Fruit fly (Drosophila melanogaster) whole organism, embryonic: Measurements from ENCODE around the gene Cypl.

Experiments used
- Antp ChIP-seq: fragments of 200-800 bp; sonication (Bioruptor generic); optimal IDR thresholded peaks from 3 replicates; lab custom pipeline; 2016; ENCODE audit warnings: missing biosample characterization, missing genetic modification characterization
- CG10321 ChIP-seq: fragments of 200-800 bp; sonication (Bioruptor generic); IDR thresholded peaks from 2 replicates; pipeline ENCODE4 v1.3.6; 2022; ENCODE audit warnings: missing biosample characterization, missing genetic modification characterization
- CG10959 ChIP-seq: fragments of 200-800 bp; sonication (Bioruptor generic); IDR thresholded peaks from 2 replicates; pipeline ENCODE4 v1.3.6; 2022; ENCODE audit warnings: missing biosample characterization, missing genetic modification characterization
- CG11504 ChIP-seq: fragments of 200-800 bp; sonication (Bioruptor generic); optimal IDR thresholded peaks from 3 replicates; lab custom pipeline; 2019; ENCODE audit warnings: missing biosample characterization, mild to moderate bottlenecking, missing genetic modification characterization, moderate library complexity
- CG12299 ChIP-seq: fragments of 200-800 bp; sonication (Bioruptor generic); optimal IDR thresholded peaks from 2 replicates; lab custom pipeline; 2018; ENCODE audit warnings: missing biosample characterization, mild to moderate bottlenecking, missing genetic modification characterization
- CG13287 ChIP-seq: fragments of 200-800 bp; sonication (Bioruptor generic); IDR thresholded peaks from 2 replicates; pipeline ENCODE4 v1.3.6; 2022; ENCODE audit warnings: missing biosample characterization, missing genetic modification characterization; ENCODE audit not compliant: partially characterized antibody
- CG15479 ChIP-seq: fragments of 200-800 bp; sonication (Bioruptor generic); optimal IDR thresholded peaks from 3 replicates; lab custom pipeline; 2019; ENCODE audit warnings: missing biosample characterization, mild to moderate bottlenecking, missing genetic modification characterization, moderate library complexity
- CG2678 ChIP-seq: fragments of 200-800 bp; sonication (Bioruptor generic); optimal IDR thresholded peaks from 3 replicates; lab custom pipeline; 2019; ENCODE audit warnings: missing biosample characterization, mild to moderate bottlenecking, missing genetic modification characterization, moderate library complexity
- CG31388 ChIP-seq: fragments of 200-800 bp; sonication (Bioruptor generic); optimal IDR thresholded peaks from 2 replicates; lab custom pipeline; 2016; ENCODE audit warnings: missing biosample characterization, missing genetic modification characterization
- CG34376 ChIP-seq: fragments of 200-800 bp; sonication (Bioruptor generic); optimal IDR thresholded peaks from 2 replicates; lab custom pipeline; 2018; ENCODE audit warnings: missing biosample characterization, mild to moderate bottlenecking, missing genetic modification characterization
- CG4282 ChIP-seq: fragments of 200-800 bp; sonication (Bioruptor generic); optimal IDR thresholded peaks from 2 replicates; lab custom pipeline; 2016; ENCODE audit warnings: missing biosample characterization, missing genetic modification characterization
- CG4360 ChIP-seq: fragments of 200-800 bp; sonication (Bioruptor generic); IDR thresholded peaks from 2 replicates; pipeline ENCODE4 v1.3.6; 2022; ENCODE audit warnings: missing biosample characterization, missing genetic modification characterization
- CG7271 ChIP-seq: fragments of 200-800 bp; sonication (Bioruptor generic); optimal IDR thresholded peaks from 2 replicates; lab custom pipeline; 2018; ENCODE audit warnings: missing biosample characterization, mild to moderate bottlenecking, missing genetic modification characterization, moderate library complexity
- CG8765 ChIP-seq: fragments of 200-800 bp; sonication (Bioruptor generic); IDR thresholded peaks from 2 replicates; pipeline ENCODE4 v1.3.6; 2022; ENCODE audit warnings: missing biosample characterization, missing genetic modification characterization
- Chrac-16 ChIP-seq: fragments of 200-800 bp; sonication (Bioruptor generic); optimal IDR thresholded peaks from 3 replicates; lab custom pipeline; 2016; ENCODE audit warnings: missing biosample characterization, missing genetic modification characterization
- D19B ChIP-seq: fragments of 200-800 bp; sonication (Bioruptor generic); optimal IDR thresholded peaks from 2 replicates; lab custom pipeline; 2017; ENCODE audit warnings: missing biosample characterization, mild to moderate bottlenecking, missing genetic modification characterization
- Gug ChIP-seq: fragments of 200-800 bp; sonication (Bioruptor generic); IDR thresholded peaks from 4 replicates; pipeline ENCODE4 v1.3.6; 2022; ENCODE audit warnings: missing biosample characterization, missing genetic modification characterization
- H2.0 ChIP-seq: fragments of 200-800 bp; sonication (Bioruptor generic); IDR thresholded peaks from 2 replicates; pipeline ENCODE4 v1.3.6; 2022; ENCODE audit warnings: missing biosample characterization, missing genetic modification characterization
- MTF-1 ChIP-seq: fragments of 200-800 bp; sonication (Bioruptor generic); optimal IDR thresholded peaks from 2 replicates; lab custom pipeline; 2018; ENCODE audit warnings: missing biosample characterization, mild to moderate bottlenecking, missing genetic modification characterization, borderline replicate concordance
- Mrtf ChIP-seq: fragments of 200-800 bp; sonication (Bioruptor generic); IDR thresholded peaks from 3 replicates; pipeline ENCODE4 v1.3.6; 2022; ENCODE audit warnings: missing biosample characterization, missing genetic modification characterization
- Nf-YC ChIP-seq: fragments of 200-800 bp; optimal IDR thresholded peaks from 3 replicates; lab custom pipeline; 2019; ENCODE audit warnings: missing biosample characterization, mild to moderate bottlenecking, missing genetic modification characterization, moderate library complexity
- Oli ChIP-seq: fragments of 200-800 bp; sonication (Bioruptor generic); optimal IDR thresholded peaks from 2 replicates; lab custom pipeline; 2018; ENCODE audit warnings: missing biosample characterization, mild to moderate bottlenecking, missing genetic modification characterization, moderate library complexity
- Pdp1 ChIP-seq, 2 experiments: fragments of 200-800 bp; sonication (Bioruptor generic); optimal IDR thresholded peaks; 3 replicates each; lab custom pipeline; 2016; ENCODE audit warnings: missing biosample characterization in 2 of 2, missing genetic modification characterization in 2 of 2, mild to moderate bottlenecking in 1 of 2, moderate library complexity in 1 of 2
- Sry-β ChIP-seq: fragments of 200-800 bp; sonication (Bioruptor generic); optimal IDR thresholded peaks from 2 replicates; lab custom pipeline; 2018; ENCODE audit warnings: missing biosample characterization, mild to moderate bottlenecking, missing genetic modification characterization, moderate library complexity
- Trl ChIP-seq, 3 experiments: fragments of >200 bp in 2 of 3; fragments of 200-800 bp in 1 of 3; sonication (Bioruptor generic) in 1 of 3; optimal IDR thresholded peaks; 2 replicates in 1 of 3; 3 replicates in 2 of 3; lab custom pipeline; 2016 to 2017; ENCODE audit warnings: missing biosample characterization in 1 of 3, missing genetic modification characterization in 1 of 3
- ara ChIP-seq: fragments of 200-800 bp; sonication (Bioruptor generic); IDR thresholded peaks from 2 replicates; pipeline ENCODE4 v1.3.6; 2022; ENCODE audit warnings: missing biosample characterization, missing genetic modification characterization
- bigmax ChIP-seq: fragments of 200-800 bp; sonication (Bioruptor generic); optimal IDR thresholded peaks from 2 replicates; lab custom pipeline; 2018; ENCODE audit warnings: missing biosample characterization, mild to moderate bottlenecking, missing genetic modification characterization
- cg ChIP-seq: fragments of 200-800 bp; sonication (Bioruptor generic); optimal IDR thresholded peaks from 3 replicates; lab custom pipeline; 2019; ENCODE audit warnings: missing biosample characterization, mild to moderate bottlenecking, missing genetic modification characterization, moderate library complexity
- chm ChIP-seq: fragments of 200-800 bp; sonication (Bioruptor generic); IDR thresholded peaks from 2 replicates; pipeline ENCODE4 v1.3.6; 2022; ENCODE audit warnings: missing biosample characterization, missing genetic modification characterization
- crol ChIP-seq: fragments of 200-800 bp; sonication (Bioruptor generic); IDR thresholded peaks from 2 replicates; pipeline ENCODE4 v1.3.6; 2022; ENCODE audit warnings: missing biosample characterization, missing genetic modification characterization
- dimm ChIP-seq: fragments of 200-800 bp; sonication (Bioruptor generic); IDR thresholded peaks from 2 replicates; pipeline ENCODE4 v1.3.6; 2022; ENCODE audit warnings: missing biosample characterization, missing genetic modification characterization
- dmrt11E ChIP-seq: fragments of 200-800 bp; sonication (Bioruptor generic); optimal IDR thresholded peaks from 3 replicates; lab custom pipeline; 2018; ENCODE audit warnings: missing biosample characterization, mild to moderate bottlenecking, missing genetic modification characterization, moderate library complexity
- eve ChIP-seq, 2 experiments: fragments of >200 bp; optimal IDR thresholded peaks; 2 replicates each; lab custom pipeline; 2017; ENCODE audit warnings: missing biosample characterization in 2 of 2, missing genetic modification characterization in 2 of 2
- exex ChIP-seq: fragments of 200-800 bp; sonication (Bioruptor generic); optimal IDR thresholded peaks from 4 replicates; lab custom pipeline; 2018; ENCODE audit warnings: missing biosample characterization, mild to moderate bottlenecking, missing genetic modification characterization, moderate library complexity
- gem ChIP-seq: fragments of 200-800 bp; sonication (Bioruptor generic); optimal IDR thresholded peaks from 2 replicates; lab custom pipeline; 2019; ENCODE audit warnings: missing biosample characterization, mild to moderate bottlenecking, missing genetic modification characterization, moderate library complexity
- grn ChIP-seq: fragments of 200-800 bp; sonication (Bioruptor generic); optimal IDR thresholded peaks from 3 replicates; lab custom pipeline; 2017; ENCODE audit warnings: missing biosample characterization, missing genetic modification characterization
- insv ChIP-seq, 2 experiments: fragments of 200-800 bp; sonication (Bioruptor generic); optimal IDR thresholded peaks; 3 replicates each; lab custom pipeline; 2016 to 2018; ENCODE audit warnings: missing biosample characterization in 2 of 2, missing genetic modification characterization in 2 of 2
- lilli ChIP-seq: fragments of 200-800 bp; sonication (Bioruptor generic); optimal IDR thresholded peaks from 3 replicates; lab custom pipeline; 2016; ENCODE audit warnings: missing biosample characterization, missing genetic modification characterization
- nom ChIP-seq: fragments of 200-800 bp; sonication (Bioruptor generic); optimal IDR thresholded peaks from 2 replicates; lab custom pipeline; 2017; ENCODE audit warnings: missing biosample characterization, missing genetic modification characterization, mild to moderate bottlenecking, moderate library complexity, missing genetic modification reagents
- oc ChIP-seq: fragments of 200-800 bp; sonication (Bioruptor generic); optimal IDR thresholded peaks from 2 replicates; lab custom pipeline; 2018; ENCODE audit warnings: missing biosample characterization, mild to moderate bottlenecking, missing genetic modification characterization, moderate library complexity
- peb ChIP-seq: fragments of 200-800 bp; sonication (Bioruptor generic); IDR thresholded peaks from 2 replicates; pipeline ENCODE4 v1.3.6; 2022; ENCODE audit warnings: missing biosample characterization, missing genetic modification characterization
- pros ChIP-seq: fragments of 200-800 bp; sonication (Bioruptor generic); optimal IDR thresholded peaks from 3 replicates; lab custom pipeline; 2019; ENCODE audit warnings: missing biosample characterization, mild to moderate bottlenecking, missing genetic modification characterization, moderate library complexity
- repo ChIP-seq: fragments of 200-800 bp; sonication (Bioruptor generic); optimal IDR thresholded peaks from 2 replicates; lab custom pipeline; 2016; ENCODE audit warnings: missing biosample characterization, missing genetic modification characterization
- ro ChIP-seq: fragments of 200-800 bp; sonication (Bioruptor generic); IDR thresholded peaks from 2 replicates; pipeline ENCODE4 v1.3.6; 2022; ENCODE audit warnings: missing biosample characterization, missing genetic modification characterization
- tll ChIP-seq, 2 experiments: fragments of 200-800 bp in 1 of 2; fragments of >200 bp in 1 of 2; sonication (Bioruptor generic) in 1 of 2; optimal IDR thresholded peaks; 2 replicates each; lab custom pipeline; 2017 to 2019; ENCODE audit warnings: missing biosample characterization in 2 of 2, missing genetic modification characterization in 2 of 2, mild to moderate bottlenecking in 1 of 2, moderate library complexity in 1 of 2
- tup ChIP-seq: fragments of 200-800 bp; sonication (Bioruptor generic); optimal IDR thresholded peaks from 2 replicates; lab custom pipeline; 2016; ENCODE audit warnings: missing biosample characterization, mild to moderate bottlenecking, missing genetic modification characterization, moderate library complexity
- wor ChIP-seq: fragments of 200-800 bp; sonication (Bioruptor generic); IDR thresholded peaks from 2 replicates; pipeline ENCODE4 v1.3.6; 2022; ENCODE audit warnings: missing biosample characterization, missing genetic modification characterization
- zen2 ChIP-seq: fragments of 200-800 bp; sonication (Bioruptor generic); IDR thresholded peaks from 3 replicates; pipeline ENCODE4 v1.3.6; 2022; ENCODE audit warnings: missing biosample characterization, missing genetic modification characterization; ENCODE audit not compliant: partially characterized antibody

Cypl gene

DNA sequence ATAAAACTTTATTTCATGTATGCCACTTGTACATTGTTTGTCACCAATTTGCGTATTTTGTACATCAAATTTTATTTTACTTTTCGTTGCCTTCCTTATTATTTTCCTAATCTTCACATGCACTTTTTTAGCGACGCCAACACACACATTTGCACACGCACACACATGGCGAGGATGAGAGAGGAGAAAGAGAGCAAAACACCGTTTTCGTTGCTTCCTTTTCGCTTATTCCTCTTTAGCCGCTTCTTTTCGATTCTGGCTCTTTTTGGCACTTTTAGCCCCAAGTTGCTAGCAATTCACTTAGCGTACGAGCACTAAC, 2.7 kb downstream of the Cypl start:
- TF ChIP-seq D19B (no peak), zen2 (GFP tag; lab: Robert Waterston, UW) (no peak), peb (GFP tag; lab: Robert Waterston, UW) (no peak), Trl (optimal IDR thresholded peaks at IDR 0.05; lab: Kevin White, UChicago) (peak; percentile 42 to 47), Trl (GFP tag; optimal IDR thresholded peaks at IDR 0.05; lab: Kevin White, UChicago) (no peak), CG12299 (tag; lab: Kevin White, UChicago) (no peak), eve (GFP tag; optimal IDR thresholded peaks at IDR 0.05; lab: Kevin White, UChicago) (peak in 1 of 2 experiments; percentile 45), CG31388 (no peak), repo (GFP tag; lab: Kevin White, UChicago) (no peak), Oli (tag; lab: Kevin White, UChicago) (no peak), dimm (GFP tag; lab: Robert Waterston, UW) (no peak), Sry-β (GFP tag; lab: Kevin White, UChicago) (no peak), Mrtf (no peak), grn (GFP tag; lab: Kevin White, UChicago) (no peak), gem (tag; lab: Kevin White, UChicago) (no peak), bigmax (no peak), MTF-1 (GFP tag; lab: Kevin White, UChicago) (no peak), CG11504 (no peak), insv (GFP tag; optimal IDR thresholded peaks at IDR 0.05; lab: Kevin White, UChicago) (peak; percentile 50 to 76), lilli (GFP tag; lab: Kevin White, UChicago) (no peak), H2.0 (GFP tag; lab: Robert Waterston, UW) (no peak), CG13287 (GFP tag; lab: Robert Waterston, UW) (no peak), cg (GFP tag; lab: Kevin White, UChicago) (peak; percentile 55), wor (no peak)

DNA sequence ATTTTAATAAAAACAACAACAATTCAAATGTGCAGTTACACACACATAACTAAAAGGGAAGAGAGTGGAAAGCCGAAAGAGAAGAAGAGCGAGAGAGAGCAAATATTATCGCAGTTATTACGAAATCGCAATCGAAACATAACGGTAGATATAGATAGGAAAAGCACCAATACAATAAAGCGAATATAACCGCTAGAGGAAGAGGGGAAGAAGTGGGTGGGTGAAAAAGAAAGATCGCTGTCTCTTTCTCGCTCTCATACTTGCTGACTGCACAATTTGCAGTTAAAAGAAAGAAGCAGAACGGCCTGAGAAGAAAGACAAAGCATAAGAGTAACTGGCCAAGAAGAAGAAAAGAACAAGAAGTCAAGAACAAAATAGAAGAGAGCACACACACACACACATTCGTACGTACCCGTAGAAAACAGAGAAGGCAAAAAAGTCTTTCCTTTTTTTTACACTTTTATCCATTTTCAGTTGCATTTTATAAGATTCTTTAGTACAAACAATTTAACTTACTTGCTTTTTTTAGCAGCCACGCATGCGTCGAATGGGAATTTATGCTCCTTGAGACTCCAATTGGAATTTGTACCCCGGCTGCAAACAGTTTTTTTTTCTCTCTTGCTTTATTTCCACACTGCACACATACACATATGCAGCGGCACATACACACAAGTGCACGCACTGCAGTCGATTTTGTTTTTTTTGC, 3.2 kb downstream of the Cypl start:
- TF ChIP-seq tup (GFP tag; lab: Kevin White, UChicago) (no peak), pros (peak; percentile 74), cg (GFP tag; lab: Kevin White, UChicago) (peak; percentile 86), Gug (no peak), Nf-YC (peak; percentile 32), CG15479 (GFP tag; lab: Kevin White, UChicago) (peak; percentile 66), chm (peak; percentile 24; the same call in 1 of the 2 replicates), nom (GFP tag; lab: Kevin White, UChicago) (peak; percentile 93), CG8765 (GFP tag; lab: Robert Waterston, UW) (no peak), dmrt11E (no peak), CG10959 (GFP tag; lab: Robert Waterston, UW) (no peak), CG2678 (tag; lab: Kevin White, UChicago) (no peak), exex (peak; percentile 6), crol (GFP tag; lab: Robert Waterston, UW) (peak; percentile 63; the same call in 1 of the 2 replicates), tll (GFP tag; optimal IDR thresholded peaks at IDR 0.05; lab: Kevin White, UChicago) (peak in 1 of 2 experiments; percentile 42), ro (GFP tag; lab: Robert Waterston, UW) (no peak), CG10321 (GFP tag; lab: Robert Waterston, UW) (peak; percentile 54), CG4360 (peak; percentile 22; the same call in 1 of the 2 replicates), insv (GFP tag; optimal IDR thresholded peaks at IDR 0.05; lab: Kevin White, UChicago) (peak; percentile 70 to 95), Chrac-16 (GFP tag; lab: Kevin White, UChicago) (no peak), CG4282 (no peak), Trl (optimal IDR thresholded peaks at IDR 0.05; lab: Kevin White, UChicago) (peak; percentile 29 to 54), Trl (GFP tag; optimal IDR thresholded peaks at IDR 0.05; lab: Kevin White, UChicago) (no peak), oc (tag; lab: Kevin White, UChicago) (no peak), CG34376 (GFP tag; lab: Kevin White, UChicago) (no peak), Pdp1 (GFP tag; optimal IDR thresholded peaks at IDR 0.05; lab: Kevin White, UChicago) (peak in 1 of 2 experiments; percentile 24), ara (GFP tag; lab: Robert Waterston, UW) (0 out of 2 replicates have a peak, but pooled peaks have one; percentile 31), Antp (GFP tag; lab: Kevin White, UChicago) (no peak), CG7271 (no peak)
